Worm (Caenorhabditis elegans) whole organism, L4/young adult: ENCODE data around the gene srw-123.

ENCODE experiments used
- dao-5 ChIP-seq: sonication (generic microtip); optimal IDR thresholded peaks from 2 replicates; lab custom pipeline; 2016; ENCODE audit warnings: missing genotype, missing genetic modification characterization, moderate library complexity, missing compliant biosample characterization
- him-1 ChIP-seq: sonication (generic microtip); optimal IDR thresholded peaks from 2 replicates; lab custom pipeline; 2016; ENCODE audit warnings: missing genotype, missing genetic modification reagents, missing genetic modification characterization, missing compliant biosample characterization

- TF ChIP-seq him-1 (no peak), dao-5 (no peak)
Measured at ce11 chrV:2985309-2985708, 10.1 kb upstream of the srw-123 start, which contains the start of gene srw-139.
